Fruit fly (Drosophila melanogaster): ENCODE results near the gene AdoR.
A peak's percentile ranks its signal among the peaks of the same experiment; 100 is the strongest.

The AdoR gene

DNA sequence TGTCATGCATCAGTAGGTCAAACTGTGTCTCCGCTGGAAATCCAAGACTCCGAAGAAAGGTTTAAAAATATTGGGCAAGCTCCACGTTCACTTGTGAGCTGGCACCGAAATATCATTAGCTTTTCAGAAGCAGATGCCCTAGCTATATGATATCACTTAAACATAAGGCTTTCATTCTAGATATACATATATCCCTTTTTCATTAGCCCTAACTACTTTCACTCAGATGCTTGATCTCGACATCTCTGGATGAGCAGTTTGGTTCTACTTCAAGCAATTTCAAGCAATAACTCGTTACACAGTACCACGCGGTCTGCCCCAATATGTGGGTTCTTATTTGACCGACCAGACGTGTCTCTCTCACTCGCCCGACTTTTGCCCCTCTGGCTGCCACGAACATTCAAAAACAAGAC lies 42.1 kb upstream of the AdoR start (continued):
- TF ChIP-seq fu2 (GFP tag; optimal IDR thresholded peaks at IDR 0.05): peak; percentile 13
- TF ChIP-seq CG8281 (tag; optimal IDR thresholded peaks at IDR 0.05): no peak
- TF ChIP-seq fd102C (GFP tag; optimal IDR thresholded peaks at IDR 0.05): no peak
- no peak for TF ChIP-seq vfl (GFP tag; optimal IDR thresholded peaks at IDR 0.05)
- no peak for TF ChIP-seq CG33557 (GFP tag; optimal IDR thresholded peaks at IDR 0.05)
- no peak for TF ChIP-seq Fer2 (tag; optimal IDR thresholded peaks at IDR 0.05)
- no peak for TF ChIP-seq ham (GFP tag; IDR thresholded peaks at IDR 0.05)
- peak; percentile 3 for TF ChIP-seq CG12104 (GFP tag; optimal IDR thresholded peaks at IDR 0.05)
- peak; percentile 53 for TF ChIP-seq tio (GFP tag; optimal IDR thresholded peaks at IDR 0.05)
- TF ChIP-seq trem (tag; optimal IDR thresholded peaks at IDR 0.05): no peak
- no peak for TF ChIP-seq Awh (GFP tag; IDR thresholded peaks at IDR 0.05)
- TF ChIP-seq dysf (GFP tag; IDR thresholded peaks at IDR 0.05): peak; percentile 70
- no peak for TF ChIP-seq CG4820 (GFP tag; optimal IDR thresholded peaks at IDR 0.05)
- TF ChIP-seq p53 (GFP tag; optimal IDR thresholded peaks at IDR 0.05): peak; percentile 10
- no peak for TF ChIP-seq CkIIα-i1 (GFP tag; IDR thresholded peaks at IDR 0.05)
- TF ChIP-seq mld (GFP tag; IDR thresholded peaks at IDR 0.05; ENCODE audit: partially characterized antibody): no peak
- no peak for TF ChIP-seq Hr39 (optimal IDR thresholded peaks at IDR 0.05)
- TF ChIP-seq BtbVII (GFP tag; optimal IDR thresholded peaks at IDR 0.05): no peak
- TF ChIP-seq Ptx1 (GFP tag; IDR thresholded peaks at IDR 0.05): peak; percentile 43; the same call in 1 of the 2 replicates
- no peak for TF ChIP-seq Nf-YB (GFP tag; optimal IDR thresholded peaks at IDR 0.05)
- no peak for TF ChIP-seq gce (GFP tag; IDR thresholded peaks at IDR 0.05)
- no peak for TF ChIP-seq CG4617 (GFP tag; optimal IDR thresholded peaks at IDR 0.05; ENCODE audit: borderline replicate concordance)
- TF ChIP-seq Hr3 (GFP tag; optimal IDR thresholded peaks at IDR 0.05): peak; percentile 32
- TF ChIP-seq NC2α (GFP tag; optimal IDR thresholded peaks at IDR 0.05): no peak
- TF ChIP-seq CG4707 (GFP tag; optimal IDR thresholded peaks at IDR 0.05): no peak
- TF ChIP-seq Elba2 (GFP tag; optimal IDR thresholded peaks at IDR 0.05): no peak
- TF ChIP-seq twi (tag; optimal IDR thresholded peaks at IDR 0.05): no peak
- no peak for TF ChIP-seq pfk (GFP tag; optimal IDR thresholded peaks at IDR 0.05)
- TF ChIP-seq CG10543 (GFP tag; optimal IDR thresholded peaks at IDR 0.05): no peak
- peak; percentile 83 for TF ChIP-seq nmo (GFP tag; optimal IDR thresholded peaks at IDR 0.05)
- TF ChIP-seq CG1233 (GFP tag; optimal IDR thresholded peaks at IDR 0.05): peak; percentile 29
- no peak for TF ChIP-seq CG10147 (GFP tag; optimal IDR thresholded peaks at IDR 0.05)
- no peak for TF ChIP-seq Kr (GFP tag; optimal IDR thresholded peaks at IDR 0.05)
- peak; percentile 66 for TF ChIP-seq row (GFP tag; IDR thresholded peaks at IDR 0.05)
- no peak for TF ChIP-seq da (GFP tag; optimal IDR thresholded peaks at IDR 0.05)
- TF ChIP-seq fru (optimal IDR thresholded peaks at IDR 0.05): no peak
- peak; percentile 34 for TF ChIP-seq CG1603 (tag; optimal IDR thresholded peaks at IDR 0.05)
- TF ChIP-seq HmgZ (tag; optimal IDR thresholded peaks at IDR 0.05): peak; percentile 8
- TF ChIP-seq CG12236 (GFP tag; optimal IDR thresholded peaks at IDR 0.05): no peak
- no peak for TF ChIP-seq fd3F (GFP tag; optimal IDR thresholded peaks at IDR 0.05)
- TF ChIP-seq ewg (GFP tag; optimal IDR thresholded peaks at IDR 0.05): peak; percentile 31
- TF ChIP-seq CG13624 (GFP tag; optimal IDR thresholded peaks at IDR 0.05): peak; percentile 44
- TF ChIP-seq dmrt11E (tag; optimal IDR thresholded peaks at IDR 0.05): no peak
- no peak for TF ChIP-seq Vsx1 (GFP tag; optimal IDR thresholded peaks at IDR 0.05)
- TF ChIP-seq cas (GFP tag; IDR thresholded peaks at IDR 0.05): no peak
- no peak for TF ChIP-seq CG15073 (GFP tag; optimal IDR thresholded peaks at IDR 0.05)
- no peak for TF ChIP-seq CG15514 (GFP tag; optimal IDR thresholded peaks at IDR 0.05)
- peak; percentile 47 for TF ChIP-seq pb (GFP tag; optimal IDR thresholded peaks at IDR 0.05)
- TF ChIP-seq CG11696 (GFP tag; IDR thresholded peaks at IDR 0.05): no peak
- TF ChIP-seq Atf6 (GFP tag; IDR thresholded peaks at IDR 0.05): no peak
- TF ChIP-seq Myb (GFP tag; optimal IDR thresholded peaks at IDR 0.05): peak; percentile 18
- TF ChIP-seq Hr78 (GFP tag; optimal IDR thresholded peaks at IDR 0.05): peak in 1 of 2 experiments; percentile 33

All from whole organism, embryonic.